Worm (Caenorhabditis elegans) whole organism, L1 larva: ENCODE data around the gene slc-17.4.

Source experiments
- F16B12.6 ChIP-seq: fragments of 150-350 bp; optimal IDR thresholded peaks from 2 replicates; lab custom pipeline; 2014; ENCODE audit warnings: missing biosample characterization, missing genetic modification characterization
- aly-2 ChIP-seq: fragments of 150-350 bp; optimal IDR thresholded peaks from 2 replicates; lab custom pipeline; 2014; ENCODE audit warnings: missing biosample characterization, missing genetic modification characterization
- egl-13 ChIP-seq: sonication (generic microtip); optimal IDR thresholded peaks from 2 replicates; lab custom pipeline; 2016; ENCODE audit warnings: missing genotype, missing genetic modification reagents, missing genetic modification characterization, missing compliant biosample characterization
- fkh-8 ChIP-seq: sonication (generic microtip); optimal IDR thresholded peaks from 2 replicates; lab custom pipeline; 2016; ENCODE audit warnings: mild to moderate bottlenecking, missing genetic modification characterization, missing compliant biosample characterization
- hpl-2 ChIP-seq: fragments of 150-350 bp; optimal IDR thresholded peaks from 2 replicates; lab custom pipeline; 2014; ENCODE audit warnings: missing biosample characterization, missing genetic modification reagents, missing genetic modification characterization
- lin-15B ChIP-seq: fragments of 150-350 bp; sonication (generic microtip); optimal IDR thresholded peaks from 3 replicates; lab custom pipeline; 2014; ENCODE audit warnings: missing biosample characterization, missing genetic modification characterization
- lin-39 ChIP-seq: fragments of 150-350 bp; optimal IDR thresholded peaks from 2 replicates; lab custom pipeline; 2014; ENCODE audit warnings: missing biosample characterization, missing genetic modification reagents, missing genetic modification characterization
- mep-1 ChIP-seq: fragments of 150-350 bp; optimal IDR thresholded peaks from 2 replicates; lab custom pipeline; 2014; ENCODE audit warnings: missing biosample characterization, missing genetic modification characterization
- nhr-76 ChIP-seq: sonication (generic microtip); optimal IDR thresholded peaks from 2 replicates; lab custom pipeline; 2017; ENCODE audit warnings: missing biosample characterization, missing genetic modification characterization
- swsn-7 ChIP-seq: sonication (generic microtip); optimal IDR thresholded peaks from 2 replicates; lab custom pipeline; 2016; ENCODE audit warnings: missing genetic modification characterization, missing compliant biosample characterization
- zag-1 ChIP-seq: fragments of 150-350 bp; optimal IDR thresholded peaks from 2 replicates; lab custom pipeline; 2014; ENCODE audit warnings: missing biosample characterization, missing genetic modification characterization

ce11 chrIV:17265716-17266115, 25.8 kb downstream of the slc-17.4 start:
- TF ChIP-seq egl-13 = no peak
- TF ChIP-seq lin-39 (tag; lab: Kevin White, UChicago) = no peak
- TF ChIP-seq swsn-7 = no peak
- no peak for TF ChIP-seq lin-15B (tag; lab: Kevin White, UChicago)
- no peak for TF ChIP-seq fkh-8 (tag; lab: Kevin White, UChicago)
- TF ChIP-seq zag-1 (tag; lab: Kevin White, UChicago) = no peak
- TF ChIP-seq hpl-2 = no peak
- TF ChIP-seq nhr-76 = no peak
- TF ChIP-seq aly-2 (tag; lab: Kevin White, UChicago) = no peak
- TF ChIP-seq mep-1 (tag; lab: Kevin White, UChicago) = no peak
- TF ChIP-seq F16B12.6 = no peak
